Fruit fly (Drosophila melanogaster) whole organism, embryonic: Measurements from ENCODE around the gene CenB1A.

Experiments used
- Awh ChIP-seq: fragments of 200-800 bp; sonication (Bioruptor generic); IDR thresholded peaks from 2 replicates; pipeline ENCODE4, ENCODE4 v1.3.6; 2022; ENCODE audit warnings: missing biosample characterization, missing genetic modification characterization
- CG10267 ChIP-seq: fragments of 200-800 bp; sonication (Bioruptor generic); optimal IDR thresholded peaks from 2 replicates; lab custom pipeline; 2018; ENCODE audit warnings: missing biosample characterization, mild to moderate bottlenecking, missing genetic modification characterization, moderate library complexity
- CG10959 ChIP-seq: fragments of 200-800 bp; sonication (Bioruptor generic); IDR thresholded peaks from 2 replicates; pipeline ENCODE4 v1.3.6; 2022; ENCODE audit warnings: missing biosample characterization, missing genetic modification characterization
- CG12155 ChIP-seq: fragments of 200-800 bp; sonication (Bioruptor generic); optimal IDR thresholded peaks from 3 replicates; lab custom pipeline; 2016; ENCODE audit warnings: missing biosample characterization, missing genetic modification characterization
- CG12659 ChIP-seq: fragments of 200-800 bp; sonication (Bioruptor generic); optimal IDR thresholded peaks from 3 replicates; lab custom pipeline; 2017; ENCODE audit warnings: mild to moderate bottlenecking, missing biosample characterization, missing genetic modification reagents, missing genetic modification characterization
- CG1647 ChIP-seq: fragments of 200-800 bp; sonication (Bioruptor generic); optimal IDR thresholded peaks from 3 replicates; lab custom pipeline; 2016; ENCODE audit warnings: missing biosample characterization, missing genetic modification characterization
- CG33213 ChIP-seq: fragments of 200-800 bp; sonication (Bioruptor generic); optimal IDR thresholded peaks from 3 replicates; lab custom pipeline; 2016; ENCODE audit warnings: missing biosample characterization, missing genetic modification characterization
- CG33557 ChIP-seq: fragments of 200-800 bp; sonication (Bioruptor generic); optimal IDR thresholded peaks from 2 replicates; lab custom pipeline; 2019; ENCODE audit warnings: missing biosample characterization, mild to moderate bottlenecking, missing genetic modification characterization, moderate library complexity
- CG6683 ChIP-seq: fragments of 200-800 bp; sonication (Bioruptor generic); optimal IDR thresholded peaks from 2 replicates; lab custom pipeline; 2017; ENCODE audit warnings: missing biosample characterization, mild to moderate bottlenecking, missing genetic modification characterization, missing genetic modification reagents
- Dp ChIP-seq: fragments of 200-800 bp; sonication (Bioruptor generic); optimal IDR thresholded peaks from 2 replicates; lab custom pipeline; 2018; ENCODE audit warnings: missing biosample characterization, mild to moderate bottlenecking, missing genetic modification characterization, moderate library complexity
- E2f2 ChIP-seq: fragments of 200-800 bp; sonication (Bioruptor generic); IDR thresholded peaks from 2 replicates; pipeline ENCODE4 v1.3.6; 2022; ENCODE audit warnings: missing biosample characterization, missing genetic modification characterization
- Gug ChIP-seq: fragments of 200-800 bp; sonication (Bioruptor generic); IDR thresholded peaks from 4 replicates; pipeline ENCODE4 v1.3.6; 2022; ENCODE audit warnings: missing biosample characterization, missing genetic modification characterization
- Hr51 ChIP-seq, 2 experiments: fragments of 200-800 bp; sonication (Bioruptor generic); optimal IDR thresholded peaks; 2 replicates in 1 of 2; 3 replicates in 1 of 2; lab custom pipeline; 2016 to 2018; ENCODE audit warnings: missing biosample characterization in 2 of 2, missing genetic modification characterization in 2 of 2, mild to moderate bottlenecking in 1 of 2, moderate library complexity in 1 of 2
- Hsf ChIP-seq: fragments of 200-800 bp; sonication (Bioruptor generic); optimal IDR thresholded peaks from 3 replicates; lab custom pipeline; 2016; ENCODE audit warnings: missing biosample characterization, missing genetic modification characterization
- Lpt ChIP-seq: fragments of >200 bp; optimal IDR thresholded peaks from 2 replicates; lab custom pipeline; 2018; ENCODE audit warnings: missing biosample characterization, missing genetic modification characterization
- MBD-R2 ChIP-seq: fragments of 200-800 bp; sonication (Bioruptor generic); IDR thresholded peaks from 2 replicates; pipeline ENCODE4 v1.3.6; 2022; ENCODE audit warnings: missing biosample characterization, missing genetic modification characterization
- Med ChIP-seq: fragments of 200-800 bp; sonication (Bioruptor generic); peaks from one replicate; lab custom pipeline; 2016; ENCODE audit warnings: missing biosample characterization, missing genetic modification characterization, mild to moderate bottlenecking, inconsistent platforms, moderate library complexity
- Myb ChIP-seq: fragments of 200-800 bp; sonication (Bioruptor generic); optimal IDR thresholded peaks from 2 replicates; lab custom pipeline; 2016; ENCODE audit warnings: missing biosample characterization, missing genetic modification characterization
- Nf-YC ChIP-seq: fragments of 200-800 bp; optimal IDR thresholded peaks from 3 replicates; lab custom pipeline; 2019; ENCODE audit warnings: missing biosample characterization, mild to moderate bottlenecking, missing genetic modification characterization, moderate library complexity
- Poxn ChIP-seq: fragments of 200-800 bp; sonication (Bioruptor generic); IDR thresholded peaks from 2 replicates; pipeline ENCODE4 v1.3.6; 2022; ENCODE audit warnings: missing biosample characterization, missing genetic modification characterization
- Side ChIP-seq: fragments of 200-800 bp; sonication (Bioruptor generic); optimal IDR thresholded peaks from 2 replicates; lab custom pipeline; 2016; ENCODE audit warnings: missing biosample characterization, missing genetic modification characterization
- Spps ChIP-seq: fragments of 200-800 bp; sonication (Bioruptor generic); optimal IDR thresholded peaks from 2 replicates; lab custom pipeline; 2018; ENCODE audit warnings: missing biosample characterization, mild to moderate bottlenecking, missing genetic modification characterization
- cad ChIP-seq: fragments of >200 bp; optimal IDR thresholded peaks from 2 replicates; lab custom pipeline; 2017; ENCODE audit warnings: missing biosample characterization, missing genetic modification characterization
- chinmo ChIP-seq: fragments of 200-800 bp; sonication (Bioruptor generic); IDR thresholded peaks from 4 replicates; pipeline ENCODE4 v1.3.6; 2022; ENCODE audit warnings: missing biosample characterization, missing genetic modification characterization; ENCODE audit not compliant: partially characterized antibody
- croc ChIP-seq: fragments of 200-800 bp; sonication (Bioruptor generic); conservative IDR thresholded peaks from 3 replicates; pipeline ENCODE4 v1.3.6; 2022; ENCODE audit warnings: missing biosample characterization, missing genetic modification characterization
- crp ChIP-seq, 2 experiments: fragments of 200-800 bp; sonication (Bioruptor generic); optimal IDR thresholded peaks; 2 replicates in 1 of 2; 3 replicates in 1 of 2; lab custom pipeline; 2017; ENCODE audit warnings: missing biosample characterization in 2 of 2, missing genetic modification characterization in 2 of 2, mild to moderate bottlenecking in 1 of 2, moderate library complexity in 1 of 2
- en ChIP-seq: fragments of 200-800 bp; sonication (Bioruptor generic); optimal IDR thresholded peaks from 2 replicates; lab custom pipeline; 2016; ENCODE audit warnings: missing biosample characterization, missing genetic modification characterization
- exex ChIP-seq: fragments of 200-800 bp; sonication (Bioruptor generic); optimal IDR thresholded peaks from 4 replicates; lab custom pipeline; 2018; ENCODE audit warnings: missing biosample characterization, mild to moderate bottlenecking, missing genetic modification characterization, moderate library complexity
- ftz-f1 ChIP-seq: fragments of 200-800 bp; sonication (Bioruptor generic); optimal IDR thresholded peaks from 2 replicates; lab custom pipeline; 2016; ENCODE audit warnings: missing biosample characterization, missing genetic modification characterization
- gcm ChIP-seq: fragments of 200-800 bp; sonication (Bioruptor generic); optimal IDR thresholded peaks from 2 replicates; lab custom pipeline; 2019; ENCODE audit warnings: missing biosample characterization, mild to moderate bottlenecking, missing genetic modification characterization, moderate library complexity
- grn ChIP-seq: fragments of 200-800 bp; sonication (Bioruptor generic); optimal IDR thresholded peaks from 3 replicates; lab custom pipeline; 2017; ENCODE audit warnings: missing biosample characterization, missing genetic modification characterization
- hbn ChIP-seq: fragments of 200-800 bp; sonication (Bioruptor generic); IDR thresholded peaks from 2 replicates; pipeline ENCODE4 v1.3.6; 2022; ENCODE audit warnings: missing biosample characterization, missing genetic modification characterization; ENCODE audit not compliant: partially characterized antibody
- lab ChIP-seq: fragments of 200-800 bp; sonication (Bioruptor generic); optimal IDR thresholded peaks from 3 replicates; lab custom pipeline; 2017; ENCODE audit warnings: missing biosample characterization, missing genetic modification characterization, mild to moderate bottlenecking, moderate library complexity, missing genetic modification reagents
- mam ChIP-seq: fragments of 200-800 bp; sonication (Bioruptor generic); optimal IDR thresholded peaks from 3 replicates; lab custom pipeline; 2016; ENCODE audit warnings: missing biosample characterization, missing genetic modification characterization
- oc ChIP-seq: fragments of 200-800 bp; sonication (Bioruptor generic); optimal IDR thresholded peaks from 2 replicates; lab custom pipeline; 2018; ENCODE audit warnings: missing biosample characterization, mild to moderate bottlenecking, missing genetic modification characterization, moderate library complexity
- otp ChIP-seq: fragments of 200-800 bp; sonication (Bioruptor generic); IDR thresholded peaks from 3 replicates; pipeline ENCODE4, ENCODE4 v1.3.6; 2022; ENCODE audit warnings: missing biosample characterization, missing genetic modification characterization
- pan ChIP-seq, 4 experiments: fragments of >200 bp in 3 of 4; fragments of 200-800 bp in 1 of 4; sonication (Bioruptor generic) in 1 of 4; optimal IDR thresholded peaks in 3 of 4; IDR thresholded peaks in 1 of 4; 2 replicates each; pipeline versions ENCODE4 v1.3.6 to Lab custom; 2017 to 2022; ENCODE audit warnings: missing biosample characterization in 2 of 4, missing genetic modification characterization in 2 of 4, mixed read lengths in 1 of 4
- peb ChIP-seq: fragments of 200-800 bp; sonication (Bioruptor generic); IDR thresholded peaks from 2 replicates; pipeline ENCODE4 v1.3.6; 2022; ENCODE audit warnings: missing biosample characterization, missing genetic modification characterization
- pros ChIP-seq: fragments of 200-800 bp; sonication (Bioruptor generic); optimal IDR thresholded peaks from 3 replicates; lab custom pipeline; 2019; ENCODE audit warnings: missing biosample characterization, mild to moderate bottlenecking, missing genetic modification characterization, moderate library complexity
- run ChIP-seq: fragments of 200-800 bp; sonication (Bioruptor generic); optimal IDR thresholded peaks from 3 replicates; lab custom pipeline; 2018; ENCODE audit warnings: missing biosample characterization, mild to moderate bottlenecking, missing genetic modification characterization
- sc ChIP-seq, 3 experiments: fragments of >200 bp in 2 of 3; fragments of 200-800 bp in 1 of 3; sonication (Bioruptor generic) in 1 of 3; optimal IDR thresholded peaks; 2 replicates in 2 of 3; 3 replicates in 1 of 3; lab custom pipeline; 2017; ENCODE audit warnings: mild to moderate bottlenecking in 1 of 3, missing biosample characterization in 1 of 3, missing genetic modification characterization in 1 of 3, missing genetic modification reagents in 1 of 3
- sens ChIP-seq: fragments of 200-800 bp; sonication (Bioruptor generic); peaks from one replicate; lab custom pipeline; 2016; ENCODE audit warnings: missing biosample characterization, missing genetic modification characterization
- sisA ChIP-seq: fragments of 200-800 bp; sonication (Bioruptor generic); IDR thresholded peaks from 2 replicates; pipeline ENCODE4 v1.3.6; 2022; ENCODE audit warnings: missing biosample characterization, missing genetic modification characterization
- slou ChIP-seq: fragments of 200-800 bp; sonication (Bioruptor generic); optimal IDR thresholded peaks from 3 replicates; lab custom pipeline; 2016; ENCODE audit warnings: missing biosample characterization, missing genetic modification characterization
- tup ChIP-seq: fragments of 200-800 bp; sonication (Bioruptor generic); optimal IDR thresholded peaks from 2 replicates; lab custom pipeline; 2016; ENCODE audit warnings: missing biosample characterization, mild to moderate bottlenecking, missing genetic modification characterization, moderate library complexity

CenB1A gene

DNA sequence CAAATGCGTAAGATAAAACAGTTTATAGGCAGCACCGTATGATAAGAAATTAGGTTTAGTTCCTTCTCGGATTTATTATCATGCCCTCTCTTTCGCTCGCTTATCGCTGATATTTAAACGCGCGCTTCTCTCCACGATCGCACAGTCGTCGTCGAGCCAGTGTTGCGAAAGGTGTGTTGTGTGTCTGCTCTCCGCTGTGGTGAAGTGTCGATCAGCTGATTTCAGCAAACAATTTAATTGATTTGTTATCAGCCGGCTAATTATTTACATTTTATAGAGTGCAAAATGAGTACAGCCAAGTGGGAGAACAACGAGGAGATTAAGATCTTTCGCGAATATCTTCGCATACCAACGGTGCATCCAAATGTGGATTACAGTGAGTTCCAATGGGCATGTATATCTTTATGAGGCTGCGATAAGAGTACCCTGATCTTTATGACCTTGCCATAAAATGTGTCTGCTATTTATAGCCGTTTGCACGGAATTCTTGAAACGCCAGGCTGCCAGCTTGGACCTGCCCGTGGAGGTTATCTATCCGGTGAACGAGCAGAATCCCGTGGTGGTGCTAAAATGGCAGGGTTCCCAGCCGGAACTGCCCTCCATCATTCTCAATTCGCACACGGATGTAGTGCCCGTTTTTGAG lies 26.5 kb upstream of the CenB1A start, which contains the start of the genes CG17110 and CG6726 (continued):
- TF ChIP-seq Med (GFP tag; lab: Kevin White, UChicago): peak; percentile 79
- TF ChIP-seq pros (GFP tag; lab: Kevin White, UChicago): no peak
- TF ChIP-seq en (GFP tag; lab: Kevin White, UChicago): no peak
- no peak for TF ChIP-seq Side (GFP tag; lab: Kevin White, UChicago)
- no peak for TF ChIP-seq Poxn
- TF ChIP-seq CG6683 (GFP tag; lab: Kevin White, UChicago): no peak
- no peak for TF ChIP-seq Awh
- TF ChIP-seq CG12155: no peak
- no peak for TF ChIP-seq CG12659
- no peak for TF ChIP-seq CG33557
- no peak for TF ChIP-seq slou (GFP tag; lab: Kevin White, UChicago)
- TF ChIP-seq Myb (GFP tag; lab: Kevin White, UChicago): no peak
- TF ChIP-seq crp (GFP tag; optimal IDR thresholded peaks at IDR 0.05; lab: Kevin White, UChicago): peak in 1 of 2 experiments; percentile 76
- no peak for TF ChIP-seq Nf-YC (tag; lab: Kevin White, UChicago)
- peak; percentile 36; the same call in 1 of the 2 replicates for TF ChIP-seq MBD-R2 (GFP tag; lab: Robert Waterston, UW)
- no peak for TF ChIP-seq Lpt (GFP tag; lab: Kevin White, UChicago)
- no peak for TF ChIP-seq CG33213 (GFP tag; lab: Kevin White, UChicago)
- no peak for TF ChIP-seq ftz-f1 (GFP tag; lab: Kevin White, UChicago)
- TF ChIP-seq run (tag; lab: Kevin White, UChicago): no peak
- TF ChIP-seq Spps (tag; lab: Kevin White, UChicago): no peak
- TF ChIP-seq peb (GFP tag; lab: Robert Waterston, UW): no peak
- no peak for TF ChIP-seq gcm (GFP tag; lab: Kevin White, UChicago)
- TF ChIP-seq pan (optimal IDR thresholded peaks at IDR 0.05; lab: Kevin White, UChicago): no peak
- TF ChIP-seq pan (GFP tag; optimal IDR thresholded peaks at IDR 0.05 in 1 of 2, IDR thresholded peaks at IDR 0.05 in 1 of 2): no peak
- TF ChIP-seq Gug (GFP tag; lab: Robert Waterston, UW): no peak
- TF ChIP-seq E2f2: peak; percentile 69
- peak; percentile 53 for TF ChIP-seq CG10267 (tag; lab: Kevin White, UChicago)
- no peak for TF ChIP-seq Hsf
- TF ChIP-seq otp (GFP tag; lab: Robert Waterston, UW): no peak
- no peak for TF ChIP-seq mam (GFP tag; lab: Kevin White, UChicago)
- TF ChIP-seq CG1647 (GFP tag; lab: Kevin White, UChicago): no peak
- TF ChIP-seq tup (GFP tag; lab: Kevin White, UChicago): no peak
- peak; percentile 77 for TF ChIP-seq exex (tag; lab: Kevin White, UChicago)
- 0 out of 4 replicates have a peak, but pooled peaks have one; percentile 20 for TF ChIP-seq chinmo (GFP tag; lab: Robert Waterston, UW)
- TF ChIP-seq sc (optimal IDR thresholded peaks at IDR 0.05; lab: Kevin White, UChicago): no peak
- TF ChIP-seq sc (GFP tag; optimal IDR thresholded peaks at IDR 0.05; lab: Kevin White, UChicago): no peak
- no peak for TF ChIP-seq CG10959
- TF ChIP-seq cad: no peak
- TF ChIP-seq sisA (GFP tag; lab: Robert Waterston, UW): no peak
- TF ChIP-seq sens (GFP tag; lab: Kevin White, UChicago): peak; percentile 26
- TF ChIP-seq grn (GFP tag; lab: Kevin White, UChicago): peak; percentile 3
- TF ChIP-seq oc: no peak
- peak; percentile 50 for TF ChIP-seq Dp (GFP tag; lab: Kevin White, UChicago)
- TF ChIP-seq croc (GFP tag; lab: Robert Waterston, UW): no peak
- TF ChIP-seq Hr51 (GFP tag; optimal IDR thresholded peaks at IDR 0.05; lab: Kevin White, UChicago): no peak
- peak; percentile 37 for TF ChIP-seq lab (GFP tag; lab: Kevin White, UChicago)
- TF ChIP-seq hbn: no peak
